Fruit fly (Drosophila melanogaster) whole organism, adult: ENCODE results near the gene Slip1.

Experiments
- CG11617 ChIP-seq: fragments of 200-800 bp; sonication (Bioruptor generic); optimal IDR thresholded peaks from 2 replicates; lab custom pipeline; 2017; ENCODE audit warnings: mild to moderate bottlenecking, missing biosample characterization, missing genetic modification reagents, missing genetic modification characterization
- CG12768 ChIP-seq: fragments of 200-800 bp; sonication (Bioruptor generic); optimal IDR thresholded peaks from 2 replicates; lab custom pipeline; 2017; ENCODE audit warnings: missing biosample characterization, missing genetic modification characterization, mild to moderate bottlenecking, moderate library complexity, missing genetic modification reagents
- CG14711 ChIP-seq: fragments of 200-800 bp; sonication (Bioruptor generic); optimal IDR thresholded peaks from 2 replicates; lab custom pipeline; 2018; ENCODE audit warnings: missing biosample characterization, mild to moderate bottlenecking, missing genetic modification characterization, moderate library complexity
- CG1620 ChIP-seq: fragments of 200-800 bp; sonication (Bioruptor generic); optimal IDR thresholded peaks from 2 replicates; lab custom pipeline; 2016; ENCODE audit warnings: missing biosample characterization, missing genetic modification characterization
- CG33017 ChIP-seq: fragments of 200-800 bp; sonication (Bioruptor generic); optimal IDR thresholded peaks from 2 replicates; lab custom pipeline; 2018; ENCODE audit warnings: missing biosample characterization, mild to moderate bottlenecking, missing genetic modification characterization, moderate library complexity
- CG5204 ChIP-seq: fragments of 200-800 bp; sonication (Bioruptor generic); optimal IDR thresholded peaks from 2 replicates; lab custom pipeline; 2016; ENCODE audit warnings: missing biosample characterization, missing genetic modification characterization
- CG7045 ChIP-seq: fragments of 200-800 bp; sonication (Bioruptor generic); optimal IDR thresholded peaks from 2 replicates; lab custom pipeline; 2017; ENCODE audit warnings: missing biosample characterization, mild to moderate bottlenecking, missing genetic modification characterization
- CG7101 ChIP-seq: fragments of 200-800 bp; sonication (Bioruptor generic); optimal IDR thresholded peaks from 2 replicates; lab custom pipeline; 2018; ENCODE audit warnings: missing biosample characterization, mild to moderate bottlenecking, missing genetic modification characterization, moderate library complexity
- Clk ChIP-seq: fragments of 200-800 bp; sonication (Bioruptor generic); optimal IDR thresholded peaks from 2 replicates; lab custom pipeline; 2017; ENCODE audit warnings: missing biosample characterization, missing genetic modification characterization
- Crg-1 ChIP-seq: fragments of 200-800 bp; sonication (Bioruptor generic); optimal IDR thresholded peaks from 2 replicates; lab custom pipeline; 2016; ENCODE audit warnings: missing biosample characterization, missing genetic modification characterization
- Hr96 ChIP-seq: fragments of 200-800 bp; sonication (Bioruptor generic); optimal IDR thresholded peaks from 2 replicates; lab custom pipeline; 2016; ENCODE audit warnings: missing biosample characterization, missing genetic modification characterization
- Mnt ChIP-seq: fragments of 200-800 bp; sonication (Bioruptor generic); optimal IDR thresholded peaks from 2 replicates; lab custom pipeline; 2016; ENCODE audit warnings: missing biosample characterization, mild to moderate bottlenecking, missing genetic modification characterization
- bab1 ChIP-seq: fragments of 200-800 bp; sonication (Bioruptor generic); optimal IDR thresholded peaks from 3 replicates; lab custom pipeline; 2019; ENCODE audit warnings: missing biosample characterization, mild to moderate bottlenecking, missing genetic modification characterization, moderate library complexity
- cic ChIP-seq: fragments of 200-800 bp; sonication (Bioruptor generic); optimal IDR thresholded peaks from 2 replicates; lab custom pipeline; 2017; ENCODE audit warnings: missing biosample characterization, mild to moderate bottlenecking, missing genetic modification characterization, moderate library complexity
- cnc ChIP-seq, 2 experiments: fragments of >200 bp; optimal IDR thresholded peaks; 2 replicates each; lab custom pipeline; 2017
- kay ChIP-seq: fragments of 200-800 bp; sonication (Bioruptor generic); peaks from one replicate; lab custom pipeline; 2016; ENCODE audit warnings: missing biosample characterization, missing genetic modification characterization, borderline replicate concordance
- ovo ChIP-seq: fragments of 200-800 bp; sonication (Bioruptor generic); optimal IDR thresholded peaks from 2 replicates; lab custom pipeline; 2016; ENCODE audit warnings: missing biosample characterization, missing genetic modification characterization
- pad ChIP-seq: fragments of 200-800 bp; sonication (Bioruptor generic); optimal IDR thresholded peaks from 3 replicates; lab custom pipeline; 2017; ENCODE audit warnings: missing biosample characterization, missing genetic modification characterization, mild to moderate bottlenecking, moderate library complexity, missing genetic modification reagents
- tj ChIP-seq: fragments of 200-800 bp; sonication (Bioruptor generic); optimal IDR thresholded peaks from 3 replicates; lab custom pipeline; 2017; ENCODE audit warnings: missing biosample characterization, mild to moderate bottlenecking, missing genetic modification characterization, moderate library complexity
- toe ChIP-seq: fragments of 200-800 bp; sonication (Bioruptor generic); optimal IDR thresholded peaks from 2 replicates; lab custom pipeline; 2016; ENCODE audit warnings: missing biosample characterization, missing genetic modification characterization

The Slip1 gene

DNA sequence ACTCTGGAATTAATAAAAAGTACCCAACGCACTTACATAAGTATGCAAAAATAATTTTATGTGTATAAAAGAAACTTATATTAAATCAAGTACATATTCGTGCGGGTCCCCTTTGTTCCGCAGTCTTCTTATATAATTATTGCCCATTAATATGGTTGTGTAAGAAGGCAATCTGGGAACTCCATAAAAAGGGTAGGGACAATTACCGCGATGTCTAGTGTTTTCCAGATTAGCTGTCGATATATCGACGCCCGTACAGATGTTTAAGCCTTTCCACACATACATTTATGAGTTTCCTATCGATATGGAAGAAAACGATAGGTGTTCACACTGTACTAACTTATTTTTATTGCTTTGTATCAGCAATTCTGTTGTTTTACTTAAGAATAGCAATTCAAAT lies 33.2 kb downstream of the Slip1 start:
- TF ChIP-seq cnc (optimal IDR thresholded peaks at IDR 0.05; lab: Kevin White, UChicago) (no peak), CG12768 (GFP tag; lab: Kevin White, UChicago) (no peak), CG14711 (peak; percentile 59), CG7101 (tag; lab: Kevin White, UChicago) (peak; percentile 38), CG5204 (GFP tag; lab: Kevin White, UChicago) (peak; percentile 54), tj (GFP tag; lab: Kevin White, UChicago) (peak; percentile 37), toe (peak; percentile 49), Crg-1 (no peak), Clk (GFP tag; lab: Kevin White, UChicago) (no peak), CG11617 (peak; percentile 1), pad (GFP tag; lab: Kevin White, UChicago) (peak; percentile 5), CG7045 (GFP tag; lab: Kevin White, UChicago) (peak; percentile 1), CG33017 (tag; lab: Kevin White, UChicago) (peak; percentile 40), Mnt (GFP tag; lab: Kevin White, UChicago) (peak; percentile 35), CG1620 (GFP tag; lab: Kevin White, UChicago) (peak; percentile 51), kay (GFP tag; lab: Kevin White, UChicago) (peak; percentile 95)

DNA sequence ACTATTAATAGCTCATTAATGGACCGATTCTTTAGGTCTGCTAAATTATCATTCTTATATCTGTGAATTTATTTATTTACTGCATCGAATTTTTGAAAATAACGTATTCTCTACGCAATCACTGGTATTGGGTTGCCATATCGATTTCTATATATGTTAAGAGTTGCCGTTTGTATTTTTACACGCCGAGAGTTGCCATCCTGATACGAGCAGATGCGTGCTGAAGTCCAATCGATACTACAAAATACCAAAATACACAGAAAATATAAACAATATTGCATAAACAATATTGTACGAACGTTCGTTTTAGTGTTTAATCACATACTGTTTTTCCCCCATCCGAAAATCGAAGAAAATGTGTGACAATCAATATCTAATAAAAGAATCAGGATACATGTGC lies 34.0 kb downstream of the Slip1 start, which contains the start of gene ey:
TSS of gene ey (plus strand) at position 227 of the 400 bp plus-strand sequence.
- TF ChIP-seq cnc (optimal IDR thresholded peaks at IDR 0.05; lab: Kevin White, UChicago) (no peak), CG11617 (no peak), Crg-1 (peak; percentile 28), toe (peak; percentile 49), CG7101 (tag; lab: Kevin White, UChicago) (no peak), bab1 (GFP tag; lab: Kevin White, UChicago) (no peak), ovo (GFP tag; lab: Kevin White, UChicago) (no peak), CG1620 (GFP tag; lab: Kevin White, UChicago) (peak; percentile 54), kay (GFP tag; lab: Kevin White, UChicago) (no peak), Hr96 (GFP tag; lab: Kevin White, UChicago) (no peak), Mnt (GFP tag; lab: Kevin White, UChicago) (no peak), CG7045 (GFP tag; lab: Kevin White, UChicago) (no peak), pad (GFP tag; lab: Kevin White, UChicago) (no peak), CG33017 (tag; lab: Kevin White, UChicago) (no peak), tj (GFP tag; lab: Kevin White, UChicago) (no peak), CG12768 (GFP tag; lab: Kevin White, UChicago) (peak; percentile 46), cic (GFP tag; lab: Kevin White, UChicago) (no peak), CG14711 (peak; percentile 13), Clk (GFP tag; lab: Kevin White, UChicago) (no peak), CG5204 (GFP tag; lab: Kevin White, UChicago) (peak; percentile 35)

DNA sequence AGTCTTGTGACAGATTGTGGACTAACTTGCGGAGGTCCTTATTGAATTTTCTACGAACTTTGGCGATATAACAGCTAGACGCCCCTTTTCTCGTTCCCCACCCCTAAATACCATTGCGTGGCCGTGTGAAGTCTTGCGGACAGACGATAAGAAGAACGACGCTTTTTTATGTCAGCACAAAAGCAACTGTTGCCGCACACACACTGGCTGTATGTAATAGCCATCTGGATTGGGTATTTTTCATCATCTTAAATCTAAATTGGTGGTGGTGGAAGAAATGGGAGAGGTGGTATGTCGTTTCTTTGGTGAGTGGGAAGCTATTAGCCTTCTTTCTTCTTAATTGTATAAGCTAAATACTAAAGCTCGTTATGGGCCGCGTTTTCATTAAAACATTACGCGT lies 38.5 kb downstream of the Slip1 start:
- TF ChIP-seq tj (GFP tag; lab: Kevin White, UChicago) (no peak), cic (GFP tag; lab: Kevin White, UChicago) (no peak), CG14711 (no peak), Clk (GFP tag; lab: Kevin White, UChicago) (no peak), bab1 (GFP tag; lab: Kevin White, UChicago) (no peak), CG33017 (tag; lab: Kevin White, UChicago) (no peak), CG1620 (GFP tag; lab: Kevin White, UChicago) (no peak), CG7045 (GFP tag; lab: Kevin White, UChicago) (no peak), ovo (GFP tag; lab: Kevin White, UChicago) (no peak), toe (no peak), CG11617 (no peak), pad (GFP tag; lab: Kevin White, UChicago) (no peak)

DNA sequence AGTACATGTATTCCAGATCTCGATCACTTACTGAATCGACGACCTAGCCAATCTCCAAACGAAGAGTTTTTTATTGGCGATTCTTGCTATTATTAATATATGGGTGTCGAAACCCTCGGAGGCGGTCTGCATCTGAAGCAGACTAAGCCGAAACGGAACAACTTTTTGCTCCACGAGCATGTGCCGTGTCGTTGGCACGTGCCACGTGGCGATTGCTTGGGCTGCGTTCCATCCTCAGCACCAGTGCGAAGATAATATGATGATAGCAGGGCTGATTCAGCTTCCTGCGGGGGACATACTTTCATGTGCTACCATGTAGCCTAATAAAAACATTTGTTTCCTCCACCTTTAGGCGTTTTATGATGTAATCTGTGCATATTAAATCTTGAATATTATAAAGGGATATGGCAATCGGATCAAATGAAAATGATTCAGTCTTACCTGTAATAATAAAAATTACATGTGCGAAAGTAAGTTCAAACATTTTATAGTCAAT lies 39.4 kb downstream of the Slip1 start:
- TF ChIP-seq Hr96 (GFP tag; lab: Kevin White, UChicago) (no peak), CG14711 (no peak), CG7101 (tag; lab: Kevin White, UChicago) (no peak), Mnt (GFP tag; lab: Kevin White, UChicago) (no peak), kay (GFP tag; lab: Kevin White, UChicago) (no peak), Crg-1 (no peak), CG5204 (GFP tag; lab: Kevin White, UChicago) (no peak), CG1620 (GFP tag; lab: Kevin White, UChicago) (no peak), toe (no peak), CG11617 (no peak), pad (GFP tag; lab: Kevin White, UChicago) (no peak), CG33017 (tag; lab: Kevin White, UChicago) (no peak), CG7045 (GFP tag; lab: Kevin White, UChicago) (no peak), Clk (GFP tag; lab: Kevin White, UChicago) (no peak)

DNA sequence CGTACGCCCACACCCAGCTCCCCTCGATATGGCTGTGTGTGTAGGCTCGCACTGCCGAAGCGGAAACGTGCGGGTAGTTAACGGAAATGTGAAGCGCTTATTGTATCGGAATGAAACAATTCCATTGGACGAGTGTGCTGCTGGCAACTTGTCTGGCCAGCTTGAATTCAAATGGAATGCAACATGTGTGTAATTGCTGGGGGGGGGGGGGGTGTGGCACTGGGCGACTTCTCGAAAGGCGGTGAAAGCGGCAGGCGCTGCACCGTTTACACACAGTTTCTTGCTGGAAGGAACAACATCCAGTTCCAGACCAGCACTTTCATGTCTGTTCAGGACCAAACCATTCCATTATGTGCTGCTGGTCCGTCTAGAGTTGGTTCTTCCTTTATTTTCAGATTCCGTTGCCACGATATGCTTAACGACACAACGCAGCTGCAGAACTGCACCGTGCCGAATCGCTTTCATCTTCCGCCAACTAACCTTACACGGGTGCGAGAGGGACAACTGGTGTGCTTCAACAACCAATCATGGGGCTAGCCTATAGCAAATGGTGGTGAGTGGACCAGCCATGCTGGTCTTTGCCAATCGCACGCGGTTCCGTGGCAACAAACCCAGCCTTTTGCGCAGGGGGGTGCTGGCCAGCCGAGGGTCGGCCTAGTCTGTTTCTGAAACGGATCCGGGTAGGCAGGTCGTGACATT lies 40.7 kb downstream of the Slip1 start:
- TF ChIP-seq ovo (GFP tag; lab: Kevin White, UChicago) (no peak), Crg-1 (no peak), bab1 (GFP tag; lab: Kevin White, UChicago) (no peak), CG7101 (tag; lab: Kevin White, UChicago) (no peak), Hr96 (GFP tag; lab: Kevin White, UChicago) (no peak), kay (GFP tag; lab: Kevin White, UChicago) (no peak), pad (GFP tag; lab: Kevin White, UChicago) (no peak), cnc (optimal IDR thresholded peaks at IDR 0.05; lab: Kevin White, UChicago) (no peak), CG11617 (no peak)
